Worm (Caenorhabditis elegans): ENCODE measurements around the gene secs-1.

- no peak for TF ChIP-seq ztf-23 (GFP tag; IDR thresholded peaks at IDR 0.05)
- no peak for TF ChIP-seq tab-1 (GFP tag; IDR thresholded peaks at IDR 0.05)
- TF ChIP-seq flt-1 (GFP tag; IDR thresholded peaks at IDR 0.05), result no peak
- TF ChIP-seq klf-2 (GFP tag; conservative IDR thresholded peaks at IDR 0.05), result no peak
Measured at ce11 chrV:10795494-10795893, 8.8 kb downstream of the secs-1 start, which contains the start of gene D1054.19.

Data from whole organism, midembryonic.